Worm (Caenorhabditis elegans) whole organism, L4 larva: ENCODE data around the gene ZK6.8.

Source experiments
- ZK546.5 ChIP-seq, 2 experiments: sonication (generic microtip); optimal IDR thresholded peaks; 2 replicates each; lab custom pipeline; 2017; ENCODE audit warnings: missing biosample characterization in 2 of 2, missing genetic modification characterization in 2 of 2
- gei-8 ChIP-seq: fragments of 200-800 bp; sonication (Bioruptor generic); optimal IDR thresholded peaks from 2 replicates; lab custom pipeline; 2018; ENCODE audit warnings: mild to moderate bottlenecking, missing genetic modification characterization, missing compliant biosample characterization
- lin-15B ChIP-seq: fragments of 150-350 bp; sonication (generic microtip); optimal IDR thresholded peaks from 3 replicates; lab custom pipeline; 2014; ENCODE audit warnings: missing biosample characterization, missing genetic modification characterization

ce11 chrV:343546-343945 is 38.2 kb upstream of the ZK6.8 start:
- TF ChIP-seq ZK546.5 (tag; optimal IDR thresholded peaks at IDR 0.05; lab: Kevin White, UChicago) (no peak), gei-8 (GFP tag; lab: Kevin White, UChicago) (no peak), lin-15B (tag; lab: Kevin White, UChicago) (no peak)
